Worm (Caenorhabditis elegans) whole organism, L1 larva: Measurements from ENCODE around the gene W03C9.6.

ENCODE experiments used
- Y116A8C.19 ChIP-seq: sonication (generic microtip); optimal IDR thresholded peaks from 2 replicates; lab custom pipeline; 2016; ENCODE audit warnings: missing compliant biosample characterization, missing genetic modification characterization, borderline replicate concordance
- aly-2 ChIP-seq: fragments of 150-350 bp; optimal IDR thresholded peaks from 2 replicates; lab custom pipeline; 2014; ENCODE audit warnings: missing biosample characterization, missing genetic modification characterization
- ama-1 ChIP-seq: fragments of 150-350 bp; optimal IDR thresholded peaks from 2 replicates; lab custom pipeline; 2014
- blmp-1 ChIP-seq: fragments of 150-350 bp; optimal IDR thresholded peaks from 2 replicates; lab custom pipeline; 2014; ENCODE audit warnings: missing biosample characterization, missing genetic modification characterization
- ceh-63 ChIP-seq: fragments of 200-800 bp; sonication (Bioruptor generic); optimal IDR thresholded peaks from 2 replicates; lab custom pipeline; 2018; ENCODE audit warnings: mild to moderate bottlenecking, missing genetic modification characterization, missing compliant biosample characterization
- ceh-8 ChIP-seq: fragments of 200-800 bp; sonication (Bioruptor generic); optimal IDR thresholded peaks from 2 replicates; lab custom pipeline; 2018; ENCODE audit warnings: mild to moderate bottlenecking, missing genetic modification characterization, moderate library complexity, missing compliant biosample characterization
- ceh-82 ChIP-seq, 3 experiments: fragments of 150-350 bp in 1 of 3; sonication (generic microtip) in 2 of 3; optimal IDR thresholded peaks; 2 replicates each; lab custom pipeline; 2014 to 2017; ENCODE audit warnings: missing biosample characterization in 3 of 3, missing genetic modification characterization in 3 of 3
- ceh-88 ChIP-seq: fragments of 200-800 bp; sonication (Bioruptor generic); IDR thresholded peaks from 2 replicates; pipeline ENCODE4 v1.3.6; 2022; ENCODE audit warnings: missing genetic modification characterization, missing compliant biosample characterization
- dpl-1 ChIP-seq, 3 experiments: fragments of 150-350 bp in 2 of 3; sonication (generic microtip) in 1 of 3; optimal IDR thresholded peaks; 2 replicates each; lab custom pipeline; 2014 to 2017; ENCODE audit warnings: missing biosample characterization in 3 of 3, missing genetic modification characterization in 3 of 3, missing genetic modification reagents in 3 of 3
- dsc-1 ChIP-seq: sonication (generic microtip); optimal IDR thresholded peaks from 2 replicates; lab custom pipeline; 2016; ENCODE audit warnings: mild to moderate bottlenecking, missing genetic modification characterization, missing compliant biosample characterization
- efl-1 ChIP-seq, 4 experiments: fragments of 150-350 bp; optimal IDR thresholded peaks in 3 of 4; peaks in 1 of 4; 1 replicate in 1 of 4; 2 replicates in 3 of 4; lab custom pipeline; 2014; ENCODE audit warnings: missing biosample characterization in 2 of 4, missing genetic modification characterization in 2 of 4, missing genetic modification reagents in 2 of 4
- elt-2 ChIP-seq: sonication (generic microtip); optimal IDR thresholded peaks from 2 replicates; lab custom pipeline; 2016; ENCODE audit warnings: missing genetic modification characterization, mild to moderate bottlenecking, inconsistent platforms, missing compliant biosample characterization, missing genetic modification reagents
- elt-3 ChIP-seq, 6 experiments: fragments of 150-350 bp in 1 of 6; sonication (generic microtip); optimal IDR thresholded peaks; 2 replicates each; lab custom pipeline; 2017 to 2018; ENCODE audit warnings: missing biosample characterization in 6 of 6, missing genetic modification characterization in 6 of 6, inconsistent platforms in 1 of 6
- ets-5 ChIP-seq: fragments of 200-800 bp; sonication (Bioruptor generic); IDR thresholded peaks from 2 replicates; pipeline ENCODE4 v1.3.6; 2022; ENCODE audit warnings: missing genetic modification characterization, missing compliant biosample characterization
- fkh-4 ChIP-seq: sonication (generic microtip); optimal IDR thresholded peaks from 2 replicates; lab custom pipeline; 2016; ENCODE audit warnings: missing compliant biosample characterization, missing genetic modification characterization, borderline replicate concordance
- fkh-8 ChIP-seq: sonication (generic microtip); optimal IDR thresholded peaks from 2 replicates; lab custom pipeline; 2016; ENCODE audit warnings: mild to moderate bottlenecking, missing genetic modification characterization, missing compliant biosample characterization
- grh-1 ChIP-seq: fragments of 200-800 bp; sonication (Bioruptor generic); IDR thresholded peaks from 2 replicates; pipeline ENCODE4 v1.3.6; 2022; ENCODE audit warnings: missing genetic modification reagents, missing genetic modification characterization, missing compliant biosample characterization
- hlh-17 ChIP-seq: fragments of 200-800 bp; sonication (Bioruptor generic); optimal IDR thresholded peaks from 2 replicates; lab custom pipeline; 2018; ENCODE audit warnings: missing genetic modification characterization, mild to moderate bottlenecking, missing compliant biosample characterization, moderate library complexity, borderline replicate concordance
- hlh-4 ChIP-seq: sonication (generic microtip); optimal IDR thresholded peaks from 2 replicates; lab custom pipeline; 2016; ENCODE audit warnings: mild to moderate bottlenecking, missing genetic modification characterization, missing compliant biosample characterization
- hpl-2 ChIP-seq: fragments of 150-350 bp; optimal IDR thresholded peaks from 2 replicates; lab custom pipeline; 2014; ENCODE audit warnings: missing biosample characterization, missing genetic modification reagents, missing genetic modification characterization
- irx-1 ChIP-seq: sonication (generic microtip); optimal IDR thresholded peaks from 2 replicates; lab custom pipeline; 2016; ENCODE audit warnings: missing genetic modification characterization, missing compliant biosample characterization
- lin-14 ChIP-seq: fragments of 200-800 bp; sonication (Bioruptor generic); optimal IDR thresholded peaks from 2 replicates; lab custom pipeline; 2018; ENCODE audit warnings: mild to moderate bottlenecking, missing genetic modification characterization, moderate library complexity, missing compliant biosample characterization
- lin-15B ChIP-seq: fragments of 150-350 bp; sonication (generic microtip); optimal IDR thresholded peaks from 3 replicates; lab custom pipeline; 2014; ENCODE audit warnings: missing biosample characterization, missing genetic modification characterization
- lin-35 ChIP-seq, 2 experiments: fragments of 150-350 bp; optimal IDR thresholded peaks; 2 replicates each; lab custom pipeline; 2014; ENCODE audit warnings: missing biosample characterization in 2 of 2, missing genetic modification characterization in 2 of 2, missing genetic modification reagents in 2 of 2
- lin-39 ChIP-seq: fragments of 150-350 bp; optimal IDR thresholded peaks from 2 replicates; lab custom pipeline; 2014; ENCODE audit warnings: missing biosample characterization, missing genetic modification reagents, missing genetic modification characterization
- mab-9 ChIP-seq: fragments of 200-800 bp; sonication (Bioruptor generic); IDR thresholded peaks from 2 replicates; pipeline ENCODE4 v1.3.6; 2022; ENCODE audit warnings: missing genetic modification reagents, missing genetic modification characterization, missing compliant biosample characterization
- mdl-1 ChIP-seq, 2 experiments: fragments of 150-350 bp; optimal IDR thresholded peaks; 2 replicates each; lab custom pipeline; 2014 to 2017; ENCODE audit warnings: missing biosample characterization in 2 of 2, missing genetic modification characterization in 2 of 2, inconsistent platforms in 1 of 2
- mef-2 ChIP-seq: fragments of 150-350 bp; optimal IDR thresholded peaks from 2 replicates; lab custom pipeline; 2014; ENCODE audit warnings: missing biosample characterization, missing genetic modification characterization
- nhr-11 ChIP-seq: fragments of 150-350 bp; optimal IDR thresholded peaks from 2 replicates; lab custom pipeline; 2014; ENCODE audit warnings: missing biosample characterization, missing genetic modification characterization
- nhr-12 ChIP-seq: sonication (generic microtip); optimal IDR thresholded peaks from 2 replicates; lab custom pipeline; 2017; ENCODE audit warnings: missing biosample characterization, missing genetic modification characterization
- nhr-19 ChIP-seq: fragments of 200-800 bp; sonication (Bioruptor generic); conservative IDR thresholded peaks from 2 replicates; pipeline ENCODE4 v1.3.6; 2022; ENCODE audit warnings: missing genetic modification characterization, missing compliant biosample characterization
- nhr-28 ChIP-seq: fragments of 150-350 bp; optimal IDR thresholded peaks from 2 replicates; lab custom pipeline; 2014; ENCODE audit warnings: missing biosample characterization, missing genetic modification characterization
- nhr-77 ChIP-seq: fragments of 150-350 bp; optimal IDR thresholded peaks from 2 replicates; lab custom pipeline; 2014; ENCODE audit warnings: missing biosample characterization, missing genetic modification characterization
- nhr-90 ChIP-seq: sonication (generic microtip); optimal IDR thresholded peaks from 2 replicates; lab custom pipeline; 2016; ENCODE audit warnings: mild to moderate bottlenecking, missing genetic modification characterization, missing compliant biosample characterization; ENCODE audit not compliant: poor library complexity
- pag-3 ChIP-seq: sonication (generic microtip); optimal IDR thresholded peaks from 2 replicates; lab custom pipeline; 2017; ENCODE audit warnings: missing genetic modification characterization, mild to moderate bottlenecking, missing compliant biosample characterization, antibody characterized with exemption, borderline replicate concordance; ENCODE audit not compliant: insufficient read depth
- pax-3 ChIP-seq: fragments of 200-800 bp; sonication (Bioruptor generic); optimal IDR thresholded peaks from 2 replicates; lab custom pipeline; 2018; ENCODE audit warnings: mild to moderate bottlenecking, missing genetic modification characterization, moderate library complexity, missing compliant biosample characterization
- pqm-1 ChIP-seq: sonication (generic microtip); optimal IDR thresholded peaks from 3 replicates; lab custom pipeline; 2017; ENCODE audit warnings: missing biosample characterization, missing genetic modification characterization
- rnt-1 ChIP-seq: sonication (generic microtip); optimal IDR thresholded peaks from 2 replicates; lab custom pipeline; 2016; ENCODE audit warnings: mild to moderate bottlenecking, missing genetic modification characterization, moderate library complexity, missing compliant biosample characterization
- snpc-4 ChIP-seq: fragments of 150-350 bp; optimal IDR thresholded peaks from 2 replicates; lab custom pipeline; 2014; ENCODE audit warnings: missing biosample characterization, missing genetic modification characterization
- snu-23 ChIP-seq: sonication (generic microtip); optimal IDR thresholded peaks from 2 replicates; lab custom pipeline; 2016; ENCODE audit warnings: missing genetic modification characterization, missing compliant biosample characterization
- sox-4 ChIP-seq: sonication (generic microtip); optimal IDR thresholded peaks from 2 replicates; lab custom pipeline; 2016; ENCODE audit warnings: missing genetic modification characterization, missing compliant biosample characterization
- sptf-1 ChIP-seq: fragments of 150-350 bp; optimal IDR thresholded peaks from 2 replicates; lab custom pipeline; 2014; ENCODE audit warnings: missing biosample characterization, missing genetic modification characterization
- sup-37 ChIP-seq: fragments of 200-800 bp; sonication (Bioruptor generic); optimal IDR thresholded peaks from 2 replicates; lab custom pipeline; 2018; ENCODE audit warnings: mild to moderate bottlenecking, missing genetic modification characterization, missing compliant biosample characterization
- tbx-2 ChIP-seq: sonication (generic microtip); optimal IDR thresholded peaks from 2 replicates; lab custom pipeline; 2016; ENCODE audit warnings: missing genetic modification characterization, missing compliant biosample characterization
- tlp-1 ChIP-seq: fragments of 150-350 bp; optimal IDR thresholded peaks from 2 replicates; lab custom pipeline; 2014; ENCODE audit warnings: missing biosample characterization, missing genetic modification characterization
- unc-30 ChIP-seq: sonication (generic microtip); optimal IDR thresholded peaks from 2 replicates; lab custom pipeline; 2017; ENCODE audit warnings: missing biosample characterization, missing genetic modification characterization
- unc-86 ChIP-seq: sonication (generic microtip); optimal IDR thresholded peaks from 2 replicates; lab custom pipeline; 2016; ENCODE audit warnings: missing genetic modification characterization, missing compliant biosample characterization
- vab-15 ChIP-seq: sonication (generic microtip); optimal IDR thresholded peaks from 2 replicates; lab custom pipeline; 2017; ENCODE audit warnings: missing genotype, mild to moderate bottlenecking, missing genetic modification characterization, missing compliant biosample characterization
- xbp-1 ChIP-seq: sonication (generic microtip); optimal IDR thresholded peaks from 2 replicates; lab custom pipeline; 2016; ENCODE audit warnings: missing genetic modification characterization, missing compliant biosample characterization
- zag-1 ChIP-seq: fragments of 150-350 bp; optimal IDR thresholded peaks from 2 replicates; lab custom pipeline; 2014; ENCODE audit warnings: missing biosample characterization, missing genetic modification characterization
- zip-4 ChIP-seq: fragments of 200-800 bp; sonication (Bioruptor generic); optimal IDR thresholded peaks from 2 replicates; lab custom pipeline; 2018; ENCODE audit warnings: mild to moderate bottlenecking, missing genetic modification characterization, moderate library complexity, missing compliant biosample characterization

W03C9.6 gene

ce11 chrII:11967507-11968127 lies 13.3 kb downstream of the W03C9.6 start, which contains the start of gene W03C9.5 (continued):
- TF ChIP-seq ceh-63 (GFP tag; lab: Kevin White, UChicago): no peak
- peak; percentile 95 for TF ChIP-seq tbx-2 (tag; lab: Kevin White, UChicago)
- TF ChIP-seq pax-3: peak; percentile 96
- TF ChIP-seq fkh-4 (tag; lab: Kevin White, UChicago): peak; percentile 46
- TF ChIP-seq zag-1 (tag; lab: Kevin White, UChicago): peak; percentile 20
- TF ChIP-seq mef-2: peak; percentile 75
- peak; percentile 93 for TF ChIP-seq nhr-19 (GFP tag; lab: Robert Waterston, UW)
- TF ChIP-seq elt-3 (tag; optimal IDR thresholded peaks at IDR 0.05; lab: Kevin White, UChicago): peak in 3 of 6 experiments; percentile 36 to 88 (median 82)
- peak; percentile 92 for TF ChIP-seq unc-86 (tag; lab: Kevin White, UChicago)
- TF ChIP-seq ceh-82 (tag; optimal IDR thresholded peaks at IDR 0.05; lab: Kevin White, UChicago): peak; percentile 90 to 98 (median 91)
- TF ChIP-seq efl-1 (optimal IDR thresholded peaks at IDR 0.05; lab: Kevin White, UChicago): peak; percentile 88 to 93
- peak; percentile 79 to 98 for TF ChIP-seq efl-1 (GFP tag; optimal IDR thresholded peaks at IDR 0.05 in 1 of 2; lab: Kevin White, UChicago)
- peak; percentile 77 for TF ChIP-seq blmp-1 (tag; lab: Kevin White, UChicago)
- peak; percentile 89 to 94 for TF ChIP-seq lin-35 (GFP tag; optimal IDR thresholded peaks at IDR 0.05; lab: Kevin White, UChicago)
- peak; percentile 75 for TF ChIP-seq irx-1 (tag; lab: Kevin White, UChicago)
- TF ChIP-seq ama-1 (lab: Kevin White, UChicago): peak; percentile 19
- TF ChIP-seq sox-4: peak; percentile 72
- TF ChIP-seq xbp-1 (tag; lab: Kevin White, UChicago): peak; percentile 89
- peak; percentile 64 for TF ChIP-seq nhr-11
- TF ChIP-seq ceh-8 (GFP tag; lab: Kevin White, UChicago): peak; percentile 84
- TF ChIP-seq lin-14: peak; percentile 97
- TF ChIP-seq aly-2 (tag; lab: Kevin White, UChicago): peak; percentile 68
- TF ChIP-seq lin-15B (tag; lab: Kevin White, UChicago): peak; percentile 97
- no peak for TF ChIP-seq pqm-1 (tag; lab: Kevin White, UChicago)
- TF ChIP-seq elt-2 (tag; lab: Kevin White, UChicago): peak; percentile 78
- peak; percentile 84 to 85 (median 85) for TF ChIP-seq dpl-1 (GFP tag; optimal IDR thresholded peaks at IDR 0.05; lab: Kevin White, UChicago)
- peak; percentile 82 for TF ChIP-seq snpc-4 (tag; lab: Kevin White, UChicago)
- TF ChIP-seq unc-30 (tag; lab: Kevin White, UChicago): no peak
- peak; percentile 76 for TF ChIP-seq mab-9 (GFP tag; lab: Robert Waterston, UW)
- TF ChIP-seq zip-4 (GFP tag; lab: Kevin White, UChicago): peak; percentile 38
- TF ChIP-seq pag-3 (tag; lab: Kevin White, UChicago): peak; percentile 70
- peak; percentile 61 for TF ChIP-seq sup-37
- no peak for TF ChIP-seq hlh-4 (tag; lab: Kevin White, UChicago)
- TF ChIP-seq dsc-1 (tag; lab: Kevin White, UChicago): peak; percentile 92
- no peak for TF ChIP-seq nhr-28
- TF ChIP-seq nhr-90 (tag; lab: Kevin White, UChicago): peak; percentile 94
- TF ChIP-seq nhr-77 (tag; lab: Kevin White, UChicago): peak; percentile 90
- no peak for TF ChIP-seq sptf-1 (tag; lab: Kevin White, UChicago)
- TF ChIP-seq fkh-8: peak; percentile 99
- TF ChIP-seq mdl-1 (tag; optimal IDR thresholded peaks at IDR 0.05; lab: Kevin White, UChicago): peak in 1 of 2 experiments; percentile 98
- TF ChIP-seq hpl-2 (GFP tag; lab: Kevin White, UChicago): peak; percentile 82
- TF ChIP-seq rnt-1 (tag; lab: Kevin White, UChicago): peak; percentile 96
- TF ChIP-seq vab-15: peak; percentile 97
- peak; percentile 98 for TF ChIP-seq snu-23 (GFP tag; lab: Kevin White, UChicago)
- TF ChIP-seq lin-39 (tag; lab: Kevin White, UChicago): no peak
- TF ChIP-seq grh-1 (GFP tag; lab: Robert Waterston, UW): peak; percentile 65
- no peak for TF ChIP-seq ets-5
- peak; percentile 93 for TF ChIP-seq ceh-88
- TF ChIP-seq hlh-17 (GFP tag; lab: Kevin White, UChicago): no peak
- no peak for TF ChIP-seq tlp-1 (tag; lab: Kevin White, UChicago)
- no peak for TF ChIP-seq Y116A8C.19
- TF ChIP-seq nhr-12: no peak
